Worm (Caenorhabditis elegans): ENCODE measurements around the gene pxmp-4.

DNA sequence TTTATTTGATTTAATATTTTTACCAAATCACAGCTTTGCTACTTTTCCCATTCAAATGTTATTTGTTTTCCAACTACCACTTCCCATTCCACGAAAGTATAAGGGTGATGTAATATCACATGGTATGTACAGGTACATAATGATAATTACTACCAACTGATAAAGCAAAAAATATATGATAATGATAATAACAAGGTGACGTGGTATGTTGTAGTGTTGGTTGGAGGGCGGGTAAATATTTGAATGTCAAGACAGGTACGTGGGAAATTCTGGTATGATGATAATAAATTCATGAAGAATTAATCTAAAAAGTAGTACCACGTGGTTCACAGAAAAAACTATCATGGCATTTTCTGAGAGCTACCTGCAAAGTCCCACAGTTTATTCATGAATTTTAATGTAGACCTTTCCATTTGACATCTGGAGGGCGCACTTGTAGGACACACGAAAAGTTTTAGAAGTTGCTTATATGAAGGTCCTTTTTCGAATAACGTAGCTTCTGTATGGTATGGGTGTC lies 45.1 kb downstream of the pxmp-4 start:
- TF ChIP-seq nfya-1 (tag; optimal IDR thresholded peaks at IDR 0.05): no peak
- peak; percentile 95 for TF ChIP-seq elt-2 (tag; optimal IDR thresholded peaks at IDR 0.05)
- no peak for TF ChIP-seq unc-3 (GFP tag; conservative IDR thresholded peaks at IDR 0.05)
- no peak for TF ChIP-seq unc-3 (tag; optimal IDR thresholded peaks at IDR 0.05)
- TF ChIP-seq ahr-1 (tag; optimal IDR thresholded peaks at IDR 0.05): no peak
- TF ChIP-seq pqm-1 (tag; optimal IDR thresholded peaks at IDR 0.05): peak; percentile 18
- no peak for TF ChIP-seq gmeb-2 (tag; optimal IDR thresholded peaks at IDR 0.05)
- no peak for TF ChIP-seq zip-5 (tag; optimal IDR thresholded peaks at IDR 0.05)
